Worm (Caenorhabditis elegans) whole organism, L1 larva: ENCODE data around the gene mlp-1.
A peak's percentile ranks its signal among the peaks of the same experiment; 100 is the strongest.

Source experiments
- Y116A8C.19 ChIP-seq: sonication (generic microtip); optimal IDR thresholded peaks from 2 replicates; lab custom pipeline; 2016; ENCODE audit warnings: missing compliant biosample characterization, missing genetic modification characterization, borderline replicate concordance
- alr-1 ChIP-seq: fragments of 200-800 bp; sonication (Bioruptor generic); optimal IDR thresholded peaks from 2 replicates; lab custom pipeline; 2018; ENCODE audit warnings: borderline replicate concordance, mild to moderate bottlenecking, missing genetic modification characterization, missing compliant biosample characterization
- ceh-8 ChIP-seq: fragments of 200-800 bp; sonication (Bioruptor generic); optimal IDR thresholded peaks from 2 replicates; lab custom pipeline; 2018; ENCODE audit warnings: mild to moderate bottlenecking, missing genetic modification characterization, moderate library complexity, missing compliant biosample characterization
- ceh-82 ChIP-seq, 3 experiments: fragments of 150-350 bp in 1 of 3; sonication (generic microtip) in 2 of 3; optimal IDR thresholded peaks; 2 replicates each; lab custom pipeline; 2014 to 2017; ENCODE audit warnings: missing biosample characterization in 3 of 3, missing genetic modification characterization in 3 of 3
- ceh-90 ChIP-seq: sonication (generic microtip); optimal IDR thresholded peaks from 2 replicates; lab custom pipeline; 2016; ENCODE audit warnings: missing genetic modification characterization, missing compliant biosample characterization
- ces-1 ChIP-seq: fragments of 150-350 bp; optimal IDR thresholded peaks from 2 replicates; lab custom pipeline; 2014; ENCODE audit warnings: missing biosample characterization, missing genetic modification reagents, missing genetic modification characterization
- dpl-1 ChIP-seq, 3 experiments: fragments of 150-350 bp in 2 of 3; sonication (generic microtip) in 1 of 3; optimal IDR thresholded peaks; 2 replicates each; lab custom pipeline; 2014 to 2017; ENCODE audit warnings: missing biosample characterization in 3 of 3, missing genetic modification characterization in 3 of 3, missing genetic modification reagents in 3 of 3
- dsc-1 ChIP-seq: sonication (generic microtip); optimal IDR thresholded peaks from 2 replicates; lab custom pipeline; 2016; ENCODE audit warnings: mild to moderate bottlenecking, missing genetic modification characterization, missing compliant biosample characterization
- efl-1 ChIP-seq, 4 experiments: fragments of 150-350 bp; optimal IDR thresholded peaks in 3 of 4; peaks in 1 of 4; 1 replicate in 1 of 4; 2 replicates in 3 of 4; lab custom pipeline; 2014; ENCODE audit warnings: missing biosample characterization in 2 of 4, missing genetic modification characterization in 2 of 4, missing genetic modification reagents in 2 of 4
- egl-27 ChIP-seq, 2 experiments: fragments of 150-350 bp in 1 of 2; sonication (generic microtip); optimal IDR thresholded peaks; 3 replicates each; lab custom pipeline; 2017 to 2018; ENCODE audit warnings: missing biosample characterization in 2 of 2, missing genetic modification characterization in 2 of 2, missing genetic modification reagents in 2 of 2
- fkh-10 ChIP-seq: sonication (generic microtip); optimal IDR thresholded peaks from 2 replicates; lab custom pipeline; 2017; ENCODE audit warnings: missing biosample characterization, missing genetic modification reagents, missing genetic modification characterization
- fkh-4 ChIP-seq: sonication (generic microtip); optimal IDR thresholded peaks from 2 replicates; lab custom pipeline; 2016; ENCODE audit warnings: missing compliant biosample characterization, missing genetic modification characterization, borderline replicate concordance
- fkh-8 ChIP-seq: sonication (generic microtip); optimal IDR thresholded peaks from 2 replicates; lab custom pipeline; 2016; ENCODE audit warnings: mild to moderate bottlenecking, missing genetic modification characterization, missing compliant biosample characterization
- hpl-2 ChIP-seq: fragments of 150-350 bp; optimal IDR thresholded peaks from 2 replicates; lab custom pipeline; 2014; ENCODE audit warnings: missing biosample characterization, missing genetic modification reagents, missing genetic modification characterization
- irx-1 ChIP-seq: sonication (generic microtip); optimal IDR thresholded peaks from 2 replicates; lab custom pipeline; 2016; ENCODE audit warnings: missing genetic modification characterization, missing compliant biosample characterization
- isw-1 ChIP-seq: fragments of 200-800 bp; sonication (Bioruptor generic); IDR thresholded peaks from 2 replicates; pipeline ENCODE4 v1.3.6; 2022; ENCODE audit warnings: missing genetic modification characterization, missing compliant biosample characterization
- lin-14 ChIP-seq: fragments of 200-800 bp; sonication (Bioruptor generic); optimal IDR thresholded peaks from 2 replicates; lab custom pipeline; 2018; ENCODE audit warnings: mild to moderate bottlenecking, missing genetic modification characterization, moderate library complexity, missing compliant biosample characterization
- lin-15B ChIP-seq: fragments of 150-350 bp; sonication (generic microtip); optimal IDR thresholded peaks from 3 replicates; lab custom pipeline; 2014; ENCODE audit warnings: missing biosample characterization, missing genetic modification characterization
- lin-35 ChIP-seq, 2 experiments: fragments of 150-350 bp; optimal IDR thresholded peaks; 2 replicates each; lab custom pipeline; 2014; ENCODE audit warnings: missing biosample characterization in 2 of 2, missing genetic modification characterization in 2 of 2, missing genetic modification reagents in 2 of 2
- lin-39 ChIP-seq: fragments of 150-350 bp; optimal IDR thresholded peaks from 2 replicates; lab custom pipeline; 2014; ENCODE audit warnings: missing biosample characterization, missing genetic modification reagents, missing genetic modification characterization
- mab-9 ChIP-seq: fragments of 200-800 bp; sonication (Bioruptor generic); IDR thresholded peaks from 2 replicates; pipeline ENCODE4 v1.3.6; 2022; ENCODE audit warnings: missing genetic modification reagents, missing genetic modification characterization, missing compliant biosample characterization
- mdl-1 ChIP-seq, 2 experiments: fragments of 150-350 bp; optimal IDR thresholded peaks; 2 replicates each; lab custom pipeline; 2014 to 2017; ENCODE audit warnings: missing biosample characterization in 2 of 2, missing genetic modification characterization in 2 of 2, inconsistent platforms in 1 of 2
- mef-2 ChIP-seq: fragments of 150-350 bp; optimal IDR thresholded peaks from 2 replicates; lab custom pipeline; 2014; ENCODE audit warnings: missing biosample characterization, missing genetic modification characterization
- mep-1 ChIP-seq: fragments of 150-350 bp; optimal IDR thresholded peaks from 2 replicates; lab custom pipeline; 2014; ENCODE audit warnings: missing biosample characterization, missing genetic modification characterization
- nhr-11 ChIP-seq: fragments of 150-350 bp; optimal IDR thresholded peaks from 2 replicates; lab custom pipeline; 2014; ENCODE audit warnings: missing biosample characterization, missing genetic modification characterization
- nhr-19 ChIP-seq: fragments of 200-800 bp; sonication (Bioruptor generic); conservative IDR thresholded peaks from 2 replicates; pipeline ENCODE4 v1.3.6; 2022; ENCODE audit warnings: missing genetic modification characterization, missing compliant biosample characterization
- nhr-47 ChIP-seq: sonication (generic microtip); optimal IDR thresholded peaks from 2 replicates; lab custom pipeline; 2016; ENCODE audit warnings: mild to moderate bottlenecking, missing genetic modification characterization, moderate library complexity, missing compliant biosample characterization
- nhr-71 ChIP-seq: sonication (generic microtip); optimal IDR thresholded peaks from 2 replicates; lab custom pipeline; 2016; ENCODE audit warnings: mild to moderate bottlenecking, missing genetic modification characterization, moderate library complexity, missing compliant biosample characterization
- nhr-76 ChIP-seq: sonication (generic microtip); optimal IDR thresholded peaks from 2 replicates; lab custom pipeline; 2017; ENCODE audit warnings: missing biosample characterization, missing genetic modification characterization
- nhr-77 ChIP-seq: fragments of 150-350 bp; optimal IDR thresholded peaks from 2 replicates; lab custom pipeline; 2014; ENCODE audit warnings: missing biosample characterization, missing genetic modification characterization
- nhr-90 ChIP-seq: sonication (generic microtip); optimal IDR thresholded peaks from 2 replicates; lab custom pipeline; 2016; ENCODE audit warnings: mild to moderate bottlenecking, missing genetic modification characterization, missing compliant biosample characterization; ENCODE audit not compliant: poor library complexity
- pax-3 ChIP-seq: fragments of 200-800 bp; sonication (Bioruptor generic); optimal IDR thresholded peaks from 2 replicates; lab custom pipeline; 2018; ENCODE audit warnings: mild to moderate bottlenecking, missing genetic modification characterization, moderate library complexity, missing compliant biosample characterization
- rnt-1 ChIP-seq: sonication (generic microtip); optimal IDR thresholded peaks from 2 replicates; lab custom pipeline; 2016; ENCODE audit warnings: mild to moderate bottlenecking, missing genetic modification characterization, moderate library complexity, missing compliant biosample characterization
- snu-23 ChIP-seq: sonication (generic microtip); optimal IDR thresholded peaks from 2 replicates; lab custom pipeline; 2016; ENCODE audit warnings: missing genetic modification characterization, missing compliant biosample characterization
- sup-37 ChIP-seq: fragments of 200-800 bp; sonication (Bioruptor generic); optimal IDR thresholded peaks from 2 replicates; lab custom pipeline; 2018; ENCODE audit warnings: mild to moderate bottlenecking, missing genetic modification characterization, missing compliant biosample characterization
- swsn-7 ChIP-seq: sonication (generic microtip); optimal IDR thresholded peaks from 2 replicates; lab custom pipeline; 2016; ENCODE audit warnings: missing genetic modification characterization, missing compliant biosample characterization
- tlp-1 ChIP-seq: fragments of 150-350 bp; optimal IDR thresholded peaks from 2 replicates; lab custom pipeline; 2014; ENCODE audit warnings: missing biosample characterization, missing genetic modification characterization
- unc-130 ChIP-seq: fragments of 150-350 bp; optimal IDR thresholded peaks from 2 replicates; lab custom pipeline; 2017; ENCODE audit warnings: missing biosample characterization, missing genetic modification characterization, inconsistent platforms
- unc-30 ChIP-seq: sonication (generic microtip); optimal IDR thresholded peaks from 2 replicates; lab custom pipeline; 2017; ENCODE audit warnings: missing biosample characterization, missing genetic modification characterization
- unc-62 ChIP-seq: fragments of 150-350 bp; optimal IDR thresholded peaks from 2 replicates; lab custom pipeline; 2014; ENCODE audit warnings: missing biosample characterization, missing genetic modification reagents, missing genetic modification characterization
- unc-98 ChIP-seq: fragments of 200-800 bp; sonication (Bioruptor generic); IDR thresholded peaks from 2 replicates; pipeline ENCODE4 v1.3.6; 2022; ENCODE audit warnings: missing genetic modification characterization, missing compliant biosample characterization
- xbp-1 ChIP-seq: sonication (generic microtip); optimal IDR thresholded peaks from 2 replicates; lab custom pipeline; 2016; ENCODE audit warnings: missing genetic modification characterization, missing compliant biosample characterization
- ztf-4 ChIP-seq: fragments of 150-350 bp; optimal IDR thresholded peaks from 2 replicates; lab custom pipeline; 2014; ENCODE audit warnings: missing biosample characterization, missing genetic modification characterization

The mlp-1 gene

ce11 chrIII:6008989-6009610 lies 34.2 kb upstream of the mlp-1 start, which contains the start of the genes gcna-1 and eftu-2 (continued):
- no peak for TF ChIP-seq rnt-1 (tag; lab: Kevin White, UChicago)
- TF ChIP-seq tlp-1 (tag; lab: Kevin White, UChicago): no peak
- peak; percentile 43 for TF ChIP-seq nhr-90 (tag; lab: Kevin White, UChicago)

- TF ChIP-seq efl-1 (optimal IDR thresholded peaks at IDR 0.05; lab: Kevin White, UChicago): no peak
- TF ChIP-seq efl-1 (GFP tag; optimal IDR thresholded peaks at IDR 0.05 in 1 of 2; lab: Kevin White, UChicago): peak in 1 of 2 experiments; percentile 90
- TF ChIP-seq nhr-76 (tag; lab: Kevin White, UChicago): no peak
- TF ChIP-seq unc-130 (tag; lab: Kevin White, UChicago): no peak
- TF ChIP-seq Y116A8C.19: no peak
- TF ChIP-seq unc-30 (tag; lab: Kevin White, UChicago): no peak
- TF ChIP-seq dsc-1 (tag; lab: Kevin White, UChicago): peak; percentile 12
- TF ChIP-seq ces-1 (GFP tag; lab: Kevin White, UChicago): no peak
- TF ChIP-seq lin-15B (tag; lab: Kevin White, UChicago): no peak
- TF ChIP-seq hpl-2 (GFP tag; lab: Kevin White, UChicago): no peak
Measured at ce11 chrIII:6006453-6006852, 31.6 kb upstream of the mlp-1 start.

DNA sequence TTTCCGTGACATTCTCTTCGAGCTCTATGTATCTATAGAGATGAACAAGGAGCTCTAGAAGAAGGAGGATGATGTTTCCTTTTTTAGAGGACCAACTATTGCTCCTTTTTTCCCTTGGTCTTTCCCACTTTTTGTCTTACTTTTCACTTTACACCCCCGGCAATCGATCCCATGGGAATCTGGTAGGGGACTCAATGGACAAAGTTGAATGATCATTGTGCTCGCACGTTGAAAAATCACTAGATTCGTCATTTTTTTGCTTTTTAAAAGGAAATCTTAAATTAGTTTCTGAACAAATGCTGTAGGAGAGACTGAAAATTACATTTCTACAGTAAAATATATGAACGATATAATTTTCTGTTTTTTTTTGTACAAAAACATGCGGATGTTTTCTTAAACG lies 27.2 kb upstream of the mlp-1 start:
- no peak for TF ChIP-seq efl-1 (optimal IDR thresholded peaks at IDR 0.05; lab: Kevin White, UChicago)
- peak in 1 of 2 experiments; percentile 51 for TF ChIP-seq efl-1 (GFP tag; optimal IDR thresholded peaks at IDR 0.05 in 1 of 2; lab: Kevin White, UChicago)
- no peak for TF ChIP-seq ztf-4 (tag; lab: Kevin White, UChicago)

DNA sequence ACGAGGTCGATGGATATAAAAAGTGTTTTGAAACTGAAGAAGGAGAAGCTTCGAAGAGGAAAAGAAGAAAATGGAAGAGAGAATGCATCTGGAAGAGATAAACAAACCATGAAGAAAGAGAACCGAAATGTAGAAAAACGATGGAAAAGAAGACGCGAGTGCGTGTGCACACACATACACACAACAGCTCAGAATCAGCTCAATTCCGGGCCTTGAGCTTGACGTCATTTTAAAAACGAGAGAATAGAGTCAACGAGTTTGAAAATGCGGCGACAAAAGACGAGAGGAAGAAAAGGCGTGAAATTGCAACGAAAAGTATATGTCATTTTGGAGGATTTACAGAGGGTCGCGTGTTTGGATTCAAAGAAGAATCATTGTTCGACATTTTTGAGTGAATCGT lies 24.8 kb upstream of the mlp-1 start:
- TF ChIP-seq unc-98 (GFP tag; lab: Robert Waterston, UW) (no peak), hpl-2 (GFP tag; lab: Kevin White, UChicago) (no peak), sup-37 (GFP tag; lab: Kevin White, UChicago) (no peak), swsn-7 (tag; lab: Kevin White, UChicago) (peak; percentile 23), mef-2 (tag; lab: Kevin White, UChicago) (no peak), efl-1 (optimal IDR thresholded peaks at IDR 0.05; lab: Kevin White, UChicago) (peak in 1 of 2 experiments; percentile 20), efl-1 (GFP tag; optimal IDR thresholded peaks at IDR 0.05 in 1 of 2; lab: Kevin White, UChicago) (no peak), lin-15B (tag; lab: Kevin White, UChicago) (no peak), isw-1 (GFP tag; lab: Robert Waterston, UW) (0 out of 2 replicates have a peak, but pooled peaks have one; percentile 7), nhr-77 (tag; lab: Kevin White, UChicago) (no peak), ceh-90 (tag; lab: Kevin White, UChicago) (no peak), dpl-1 (GFP tag; optimal IDR thresholded peaks at IDR 0.05; lab: Kevin White, UChicago) (no peak), snu-23 (GFP tag; lab: Kevin White, UChicago) (peak; percentile 25), mdl-1 (tag; optimal IDR thresholded peaks at IDR 0.05; lab: Kevin White, UChicago) (no peak), irx-1 (tag; lab: Kevin White, UChicago) (no peak), Y116A8C.19 (no peak), egl-27 (tag; optimal IDR thresholded peaks at IDR 0.05; lab: Kevin White, UChicago) (no peak), unc-62 (GFP tag; lab: Kevin White, UChicago) (no peak), mep-1 (tag; lab: Kevin White, UChicago) (no peak), fkh-8 (tag; lab: Kevin White, UChicago) (peak; percentile 74), lin-39 (tag; lab: Kevin White, UChicago) (no peak), ceh-8 (GFP tag; lab: Kevin White, UChicago) (no peak), xbp-1 (tag; lab: Kevin White, UChicago) (peak; percentile 32), fkh-10 (GFP tag; lab: Kevin White, UChicago) (peak; percentile 15), alr-1 (tag; lab: Kevin White, UChicago) (no peak), lin-35 (GFP tag; optimal IDR thresholded peaks at IDR 0.05; lab: Kevin White, UChicago) (peak in 1 of 2 experiments; percentile 35), unc-30 (tag; lab: Kevin White, UChicago) (no peak), nhr-19 (GFP tag; lab: Robert Waterston, UW) (0 out of 2 replicates have a peak, but pooled peaks have one; percentile 2), nhr-71 (peak; percentile 52), pax-3 (peak; percentile 44), nhr-47 (peak; percentile 17), fkh-4 (no peak), ceh-82 (tag; optimal IDR thresholded peaks at IDR 0.05; lab: Kevin White, UChicago) (peak in 2 of 3 experiments; percentile 14 to 43), mab-9 (GFP tag; lab: Robert Waterston, UW) (no peak), nhr-90 (tag; lab: Kevin White, UChicago) (no peak), lin-14 (peak; percentile 80), nhr-11 (tag; lab: Kevin White, UChicago) (no peak)
